Worm (Caenorhabditis elegans) whole organism, late embryonic: ENCODE results near the gene rab-21.
A peak's percentile ranks its signal among the peaks of the same experiment; 100 is the strongest.

Source experiments
- C38D4.7 ChIP-seq: fragments of 200-800 bp; sonication (Bioruptor generic); optimal IDR thresholded peaks from 2 replicates; lab custom pipeline; 2018; ENCODE audit warnings: mild to moderate bottlenecking, missing genetic modification characterization, moderate library complexity, missing compliant biosample characterization
- F13H6.1 ChIP-seq: sonication (generic microtip); optimal IDR thresholded peaks from 2 replicates; lab custom pipeline; 2016; ENCODE audit warnings: missing genetic modification characterization, missing compliant biosample characterization
- K02D7.2 ChIP-seq: sonication (generic microtip); optimal IDR thresholded peaks from 2 replicates; lab custom pipeline; 2017; ENCODE audit warnings: mild to moderate bottlenecking, missing genetic modification characterization, missing compliant biosample characterization
- K09A11.1 ChIP-seq: sonication (generic microtip); optimal IDR thresholded peaks from 2 replicates; lab custom pipeline; 2017; ENCODE audit warnings: antibody characterized with exemption, mild to moderate bottlenecking, missing genetic modification characterization, missing compliant biosample characterization; ENCODE audit not compliant: insufficient read depth
- T23F11.4 ChIP-seq: fragments of 200-800 bp; sonication (Bioruptor generic); optimal IDR thresholded peaks from 2 replicates; lab custom pipeline; 2018; ENCODE audit warnings: mild to moderate bottlenecking, missing genetic modification characterization, missing compliant biosample characterization
- ahr-1 ChIP-seq: sonication (generic microtip); optimal IDR thresholded peaks from 2 replicates; lab custom pipeline; 2016; ENCODE audit warnings: missing genetic modification characterization, missing compliant biosample characterization
- ama-1 ChIP-seq: fragments of 150-350 bp; optimal IDR thresholded peaks from 2 replicates; lab custom pipeline; 2014
- ceh-14 ChIP-seq: sonication (generic microtip); optimal IDR thresholded peaks from 2 replicates; lab custom pipeline; 2016; ENCODE audit warnings: missing genotype, missing genetic modification characterization, missing compliant biosample characterization
- ceh-18 ChIP-seq: sonication (generic microtip); optimal IDR thresholded peaks from 2 replicates; lab custom pipeline; 2016; ENCODE audit warnings: missing genetic modification characterization, missing compliant biosample characterization
- ceh-2 ChIP-seq: sonication (generic microtip); optimal IDR thresholded peaks from 2 replicates; lab custom pipeline; 2016; ENCODE audit warnings: missing genotype, missing genetic modification characterization, missing compliant biosample characterization
- ceh-22 ChIP-seq: sonication (generic microtip); optimal IDR thresholded peaks from 2 replicates; lab custom pipeline; 2017; ENCODE audit warnings: missing biosample characterization, missing genetic modification characterization
- ceh-24 ChIP-seq: sonication (generic microtip); optimal IDR thresholded peaks from 2 replicates; lab custom pipeline; 2016; ENCODE audit warnings: mild to moderate bottlenecking, missing genetic modification characterization, missing compliant biosample characterization
- ceh-30 ChIP-seq: fragments of 150-350 bp; optimal IDR thresholded peaks from 2 replicates; lab custom pipeline; 2014; ENCODE audit warnings: missing biosample characterization, missing genetic modification characterization
- ceh-34 ChIP-seq: sonication (generic microtip); optimal IDR thresholded peaks from 2 replicates; lab custom pipeline; 2016; ENCODE audit warnings: mild to moderate bottlenecking, missing genetic modification characterization, missing compliant biosample characterization
- ceh-45 ChIP-seq: fragments of 200-800 bp; sonication (Bioruptor generic); IDR thresholded peaks from 2 replicates; pipeline ENCODE4 v1.3.6; 2022; ENCODE audit warnings: missing genetic modification reagents, missing genetic modification characterization, missing compliant biosample characterization
- ceh-48 ChIP-seq: sonication (generic microtip); optimal IDR thresholded peaks from 2 replicates; lab custom pipeline; 2016; ENCODE audit warnings: missing genetic modification characterization, inconsistent platforms, missing compliant biosample characterization
- ceh-6 ChIP-seq: fragments of 200-800 bp; sonication (Bioruptor generic); optimal IDR thresholded peaks from 2 replicates; lab custom pipeline; 2018; ENCODE audit warnings: mild to moderate bottlenecking, missing genetic modification characterization, missing compliant biosample characterization
- che-1 ChIP-seq: sonication (generic microtip); optimal IDR thresholded peaks from 2 replicates; lab custom pipeline; 2016; ENCODE audit warnings: mild to moderate bottlenecking, missing genetic modification characterization, missing compliant biosample characterization
- dmd-4 ChIP-seq: sonication (generic microtip); optimal IDR thresholded peaks from 2 replicates; lab custom pipeline; 2016; ENCODE audit warnings: borderline replicate concordance, missing genetic modification characterization, missing compliant biosample characterization
- elt-4 ChIP-seq: sonication (generic microtip); optimal IDR thresholded peaks from 2 replicates; lab custom pipeline; 2016; ENCODE audit warnings: missing genetic modification characterization, missing compliant biosample characterization
- eyg-1 ChIP-seq: sonication (generic microtip); optimal IDR thresholded peaks from 2 replicates; lab custom pipeline; 2016; ENCODE audit warnings: missing genotype, missing genetic modification characterization, missing compliant biosample characterization
- fax-1 ChIP-seq: sonication (generic microtip); optimal IDR thresholded peaks from 2 replicates; lab custom pipeline; 2016; ENCODE audit warnings: missing genotype, missing genetic modification characterization, missing compliant biosample characterization
- fkh-10 ChIP-seq: fragments of 150-350 bp; optimal IDR thresholded peaks from 2 replicates; lab custom pipeline; 2014; ENCODE audit warnings: missing biosample characterization, missing genetic modification reagents, missing genetic modification characterization
- fkh-6 ChIP-seq: sonication (generic microtip); optimal IDR thresholded peaks from 2 replicates; lab custom pipeline; 2016; ENCODE audit warnings: missing genetic modification characterization, missing compliant biosample characterization
- hlh-15 ChIP-seq: sonication (generic microtip); optimal IDR thresholded peaks from 2 replicates; lab custom pipeline; 2016; ENCODE audit warnings: missing genetic modification characterization, missing compliant biosample characterization
- hlh-30 ChIP-seq: sonication (generic microtip); optimal IDR thresholded peaks from 2 replicates; lab custom pipeline; 2017; ENCODE audit warnings: antibody characterized with exemption, missing genetic modification characterization, missing compliant biosample characterization; ENCODE audit not compliant: insufficient read depth
- hlh-6 ChIP-seq: sonication (generic microtip); optimal IDR thresholded peaks from 2 replicates; lab custom pipeline; 2016; ENCODE audit warnings: missing genotype, missing genetic modification characterization, missing compliant biosample characterization
- hlh-8 ChIP-seq: sonication (generic microtip); optimal IDR thresholded peaks from 2 replicates; lab custom pipeline; 2016; ENCODE audit warnings: missing genotype, missing genetic modification characterization, missing compliant biosample characterization
- lim-6 ChIP-seq: sonication (generic microtip); optimal IDR thresholded peaks from 2 replicates; lab custom pipeline; 2016; ENCODE audit warnings: missing genetic modification characterization, missing compliant biosample characterization
- lin-11 ChIP-seq: fragments of 200-800 bp; sonication (Bioruptor generic); optimal IDR thresholded peaks from 2 replicates; lab custom pipeline; 2018; ENCODE audit warnings: mild to moderate bottlenecking, missing genetic modification characterization, missing compliant biosample characterization
- madf-2 ChIP-seq: sonication (generic microtip); optimal IDR thresholded peaks from 2 replicates; lab custom pipeline; 2017; ENCODE audit warnings: missing genetic modification characterization, missing compliant biosample characterization
- mec-3 ChIP-seq: sonication (generic microtip); optimal IDR thresholded peaks from 2 replicates; lab custom pipeline; 2016; ENCODE audit warnings: borderline replicate concordance, missing genetic modification characterization, missing compliant biosample characterization
- nhr-11 ChIP-seq: fragments of 150-350 bp; optimal IDR thresholded peaks from 2 replicates; lab custom pipeline; 2014; ENCODE audit warnings: missing biosample characterization, missing genetic modification characterization
- npax-4 ChIP-seq: sonication (generic microtip); optimal IDR thresholded peaks from 2 replicates; lab custom pipeline; 2016; ENCODE audit warnings: missing genetic modification characterization, missing compliant biosample characterization
- pat-9 ChIP-seq: fragments of 200-800 bp; sonication (Bioruptor generic); optimal IDR thresholded peaks from 2 replicates; lab custom pipeline; 2018; ENCODE audit warnings: mild to moderate bottlenecking, missing genetic modification characterization, moderate library complexity, missing compliant biosample characterization
- pha-4 ChIP-seq: fragments of 150-350 bp; optimal IDR thresholded peaks from 2 replicates; lab custom pipeline; 2018; ENCODE audit warnings: missing biosample characterization, missing genetic modification reagents, missing genetic modification characterization
- pqm-1 ChIP-seq: sonication (generic microtip); optimal IDR thresholded peaks from 2 replicates; lab custom pipeline; 2016; ENCODE audit warnings: missing genetic modification characterization, missing compliant biosample characterization
- pros-1 ChIP-seq: fragments of 150-350 bp; optimal IDR thresholded peaks from 2 replicates; lab custom pipeline; 2014; ENCODE audit warnings: missing biosample characterization, missing genetic modification reagents, missing genetic modification characterization
- ref-2 ChIP-seq: sonication (generic microtip); optimal IDR thresholded peaks from 2 replicates; lab custom pipeline; 2016; ENCODE audit warnings: missing genetic modification characterization, missing compliant biosample characterization
- rnt-1 ChIP-seq: sonication (generic microtip); optimal IDR thresholded peaks from 2 replicates; lab custom pipeline; 2016; ENCODE audit warnings: missing genetic modification characterization, missing compliant biosample characterization
- sdc-2 ChIP-seq: sonication (generic microtip); optimal IDR thresholded peaks from 2 replicates; lab custom pipeline; 2016; ENCODE audit warnings: missing genotype, missing genetic modification characterization, missing compliant biosample characterization
- sox-2 ChIP-seq: fragments of 200-800 bp; sonication (Bioruptor generic); IDR thresholded peaks from 2 replicates; pipeline ENCODE4 v1.3.6; 2022; ENCODE audit warnings: missing genetic modification reagents, missing genetic modification characterization, missing compliant biosample characterization
- sox-4 ChIP-seq: sonication (generic microtip); optimal IDR thresholded peaks from 2 replicates; lab custom pipeline; 2017; ENCODE audit warnings: mild to moderate bottlenecking, missing genetic modification characterization, inconsistent platforms, missing compliant biosample characterization
- syd-9 ChIP-seq: sonication (generic microtip); optimal IDR thresholded peaks from 2 replicates; lab custom pipeline; 2016; ENCODE audit warnings: mild to moderate bottlenecking, missing genetic modification characterization, moderate library complexity, missing compliant biosample characterization
- tbx-2 ChIP-seq: sonication (generic microtip); optimal IDR thresholded peaks from 2 replicates; lab custom pipeline; 2016; ENCODE audit warnings: missing genetic modification characterization, missing compliant biosample characterization
- tbx-7 ChIP-seq: sonication (generic microtip); optimal IDR thresholded peaks from 2 replicates; lab custom pipeline; 2016; ENCODE audit warnings: missing genotype, missing genetic modification characterization, missing compliant biosample characterization
- unc-42 ChIP-seq: sonication (generic microtip); optimal IDR thresholded peaks from 2 replicates; lab custom pipeline; 2016; ENCODE audit warnings: missing genotype, missing genetic modification characterization, missing compliant biosample characterization
- unc-55 ChIP-seq: sonication (generic microtip); optimal IDR thresholded peaks from 2 replicates; lab custom pipeline; 2017; ENCODE audit warnings: missing biosample characterization, missing genetic modification reagents, missing genetic modification characterization
- zip-5 ChIP-seq: sonication (generic microtip); optimal IDR thresholded peaks from 2 replicates; lab custom pipeline; 2016; ENCODE audit warnings: missing genetic modification characterization, missing compliant biosample characterization

The rab-21 gene

ce11 chrII:8749084-8749483, 34.3 kb upstream of the rab-21 start:
- TF ChIP-seq hlh-8 (tag; lab: Kevin White, UChicago): no peak
- no peak for TF ChIP-seq ceh-18 (tag; lab: Kevin White, UChicago)
- TF ChIP-seq ceh-6 (GFP tag; lab: Kevin White, UChicago): no peak
- peak; percentile 83 for TF ChIP-seq rnt-1 (tag; lab: Kevin White, UChicago)

ce11 chrII:8748638-8749037, 33.8 kb upstream of the rab-21 start:
- TF ChIP-seq pqm-1 (tag; lab: Kevin White, UChicago) (no peak), ama-1 (lab: Kevin White, UChicago) (no peak), hlh-30 (tag; lab: Kevin White, UChicago) (no peak), hlh-15 (tag; lab: Kevin White, UChicago) (no peak), ahr-1 (no peak), nhr-11 (tag; lab: Kevin White, UChicago) (no peak), dmd-4 (no peak), ceh-18 (tag; lab: Kevin White, UChicago) (no peak)

- peak; percentile 50 for TF ChIP-seq unc-55 (GFP tag; lab: Kevin White, UChicago)
- TF ChIP-seq sox-2 (GFP tag; lab: Robert Waterston, UW): no peak
- no peak for TF ChIP-seq zip-5 (tag; lab: Kevin White, UChicago)
- TF ChIP-seq npax-4 (tag; lab: Kevin White, UChicago): no peak
- TF ChIP-seq K02D7.2 (tag; lab: Kevin White, UChicago): no peak
- TF ChIP-seq ceh-6 (GFP tag; lab: Kevin White, UChicago): peak; percentile 27
- no peak for TF ChIP-seq madf-2 (tag; lab: Kevin White, UChicago)
- TF ChIP-seq syd-9: no peak
- no peak for TF ChIP-seq fax-1 (tag; lab: Kevin White, UChicago)
- no peak for TF ChIP-seq tbx-7
- no peak for TF ChIP-seq ceh-14
- no peak for TF ChIP-seq ahr-1
- no peak for TF ChIP-seq ceh-45 (GFP tag; lab: Robert Waterston, UW)
- no peak for TF ChIP-seq K09A11.1
- no peak for TF ChIP-seq hlh-6 (tag; lab: Kevin White, UChicago)
- no peak for TF ChIP-seq hlh-15 (tag; lab: Kevin White, UChicago)
- no peak for TF ChIP-seq fkh-6 (tag; lab: Kevin White, UChicago)
- TF ChIP-seq C38D4.7 (GFP tag; lab: Kevin White, UChicago): no peak
- no peak for TF ChIP-seq mec-3 (tag; lab: Kevin White, UChicago)
- no peak for TF ChIP-seq lim-6 (tag; lab: Kevin White, UChicago)
- peak; percentile 60 for TF ChIP-seq unc-42
- TF ChIP-seq ceh-22 (tag; lab: Kevin White, UChicago): no peak
- no peak for TF ChIP-seq pros-1 (tag; lab: Kevin White, UChicago)
- TF ChIP-seq sox-4 (tag; lab: Kevin White, UChicago): no peak
- peak; percentile 68 for TF ChIP-seq ceh-34 (tag; lab: Kevin White, UChicago)
- TF ChIP-seq ceh-24 (tag; lab: Kevin White, UChicago): no peak
- TF ChIP-seq ceh-30 (tag; lab: Kevin White, UChicago): no peak
- no peak for TF ChIP-seq che-1 (tag; lab: Kevin White, UChicago)
- TF ChIP-seq ceh-18 (tag; lab: Kevin White, UChicago): no peak
- no peak for TF ChIP-seq sdc-2 (tag; lab: Kevin White, UChicago)
- no peak for TF ChIP-seq fkh-10
- no peak for TF ChIP-seq pha-4 (tag; lab: Kevin White, UChicago)
- TF ChIP-seq F13H6.1 (tag; lab: Kevin White, UChicago): no peak
- no peak for TF ChIP-seq pat-9 (tag; lab: Kevin White, UChicago)
- no peak for TF ChIP-seq elt-4 (tag; lab: Kevin White, UChicago)
- peak; percentile 34 for TF ChIP-seq T23F11.4 (GFP tag; lab: Kevin White, UChicago)
- no peak for TF ChIP-seq lin-11 (tag; lab: Kevin White, UChicago)
- peak; percentile 14 for TF ChIP-seq rnt-1 (tag; lab: Kevin White, UChicago)
- TF ChIP-seq eyg-1 (tag; lab: Kevin White, UChicago): no peak
- peak; percentile 28 for TF ChIP-seq ref-2 (tag; lab: Kevin White, UChicago)
- TF ChIP-seq ama-1 (lab: Kevin White, UChicago): no peak
- TF ChIP-seq hlh-30 (tag; lab: Kevin White, UChicago): no peak
- no peak for TF ChIP-seq nhr-11 (tag; lab: Kevin White, UChicago)
- peak; percentile 56 for TF ChIP-seq ceh-2 (tag; lab: Kevin White, UChicago)
- TF ChIP-seq ceh-48 (tag; lab: Kevin White, UChicago): no peak
- TF ChIP-seq tbx-2 (tag; lab: Kevin White, UChicago): peak; percentile 52
Observed at ce11 chrII:8747939-8748352, 33.1 kb upstream of the rab-21 start.
